Worm (Caenorhabditis elegans) whole organism, young adult: ENCODE data around the gene srh-246.

Experiments used
- F22D6.2 ChIP-seq: sonication (generic microtip); optimal IDR thresholded peaks from 2 replicates; lab custom pipeline; 2016; ENCODE audit warnings: mild to moderate bottlenecking, missing genetic modification characterization, missing compliant biosample characterization
- T26A5.8 ChIP-seq: sonication (generic microtip); optimal IDR thresholded peaks from 2 replicates; lab custom pipeline; 2016; ENCODE audit warnings: missing genetic modification characterization, missing compliant biosample characterization
- Y95B8A.8 ChIP-seq: fragments of 200-800 bp; sonication (Bioruptor generic); IDR thresholded peaks from 2 replicates; pipeline ENCODE4 v1.3.6; 2022; ENCODE audit warnings: missing genetic modification reagents, missing genetic modification characterization, missing compliant biosample characterization
- ZK185.1 ChIP-seq: sonication (generic microtip); optimal IDR thresholded peaks from 2 replicates; lab custom pipeline; 2016; ENCODE audit warnings: mild to moderate bottlenecking, missing genetic modification characterization, missing compliant biosample characterization; ENCODE audit not compliant: poor library complexity, severe bottlenecking
- atf-7 ChIP-seq: sonication (generic microtip); optimal IDR thresholded peaks from 2 replicates; lab custom pipeline; 2017; ENCODE audit warnings: mild to moderate bottlenecking, missing genetic modification characterization, missing compliant biosample characterization
- athp-1 ChIP-seq: sonication (generic microtip); optimal IDR thresholded peaks from 2 replicates; lab custom pipeline; 2017; ENCODE audit warnings: mild to moderate bottlenecking, missing genetic modification characterization, missing compliant biosample characterization
- attf-3 ChIP-seq: fragments of 200-800 bp; sonication (Bioruptor generic); conservative IDR thresholded peaks from 2 replicates; pipeline ENCODE4 v1.3.6; 2022; ENCODE audit warnings: missing genetic modification reagents, missing genetic modification characterization, missing compliant biosample characterization
- attf-5 ChIP-seq: fragments of 200-800 bp; sonication (Bioruptor generic); optimal IDR thresholded peaks from 2 replicates; lab custom pipeline; 2018; ENCODE audit warnings: mild to moderate bottlenecking, missing genetic modification characterization, missing compliant biosample characterization
- attf-6 ChIP-seq: fragments of 200-800 bp; sonication (Bioruptor generic); IDR thresholded peaks from 2 replicates; pipeline ENCODE4 v1.3.6; 2022; ENCODE audit warnings: missing genetic modification reagents, missing genetic modification characterization, missing compliant biosample characterization
- cebp-1 ChIP-seq, 2 experiments: fragments of 200-800 bp in 1 of 2; sonication (Bioruptor generic) in 1 of 2; sonication (generic microtip) in 1 of 2; IDR thresholded peaks in 1 of 2; optimal IDR thresholded peaks in 1 of 2; 2 replicates each; pipeline versions ENCODE4 v1.3.6 to Lab custom; 2017 to 2022; ENCODE audit warnings: missing compliant biosample characterization in 2 of 2, missing genetic modification characterization in 2 of 2, mild to moderate bottlenecking in 1 of 2, missing genetic modification reagents in 1 of 2, moderate library complexity in 1 of 2
- ceh-27 ChIP-seq: fragments of 200-800 bp; sonication (Bioruptor generic); optimal IDR thresholded peaks from 2 replicates; lab custom pipeline; 2018; ENCODE audit warnings: mild to moderate bottlenecking, missing genetic modification characterization, moderate library complexity, missing compliant biosample characterization
- ceh-79 ChIP-seq: sonication (generic microtip); optimal IDR thresholded peaks from 2 replicates; lab custom pipeline; 2017; ENCODE audit warnings: mild to moderate bottlenecking, missing genetic modification characterization, missing compliant biosample characterization
- dox-1 ChIP-seq: fragments of 200-800 bp; sonication (Bioruptor generic); IDR thresholded peaks from 2 replicates; pipeline ENCODE4 v1.3.6; 2022; ENCODE audit warnings: missing genetic modification reagents, missing genetic modification characterization, missing compliant biosample characterization
- dpff-1 ChIP-seq: sonication (generic microtip); optimal IDR thresholded peaks from 2 replicates; lab custom pipeline; 2017; ENCODE audit warnings: mild to moderate bottlenecking, missing genetic modification characterization, missing compliant biosample characterization
- gei-17 ChIP-seq: fragments of 200-800 bp; sonication (Bioruptor generic); optimal IDR thresholded peaks from 2 replicates; lab custom pipeline; 2018; ENCODE audit warnings: mild to moderate bottlenecking, missing genetic modification characterization, missing compliant biosample characterization
- hlh-12 ChIP-seq: sonication (generic microtip); optimal IDR thresholded peaks from 2 replicates; lab custom pipeline; 2016; ENCODE audit warnings: missing genetic modification characterization, missing compliant biosample characterization
- hlh-26 ChIP-seq: fragments of 200-800 bp; sonication (Bioruptor generic); conservative IDR thresholded peaks from 2 replicates; pipeline ENCODE4 v1.3.6; 2022; ENCODE audit warnings: missing genetic modification reagents, missing genetic modification characterization, missing compliant biosample characterization
- hrde-1 ChIP-seq: sonication (generic microtip); optimal IDR thresholded peaks from 2 replicates; lab custom pipeline; 2016; ENCODE audit warnings: missing genetic modification characterization, mild to moderate bottlenecking, missing compliant biosample characterization, moderate library complexity, missing genotype, missing genetic modification reagents, borderline replicate concordance
- hsf-1 ChIP-seq: fragments of 200-800 bp; sonication (Bioruptor generic); IDR thresholded peaks from 2 replicates; pipeline ENCODE4 v1.3.6; 2022; ENCODE audit warnings: missing genetic modification reagents, missing genetic modification characterization, missing compliant biosample characterization
- lag-1 ChIP-seq: fragments of 200-800 bp; sonication (Bioruptor generic); IDR thresholded peaks from 2 replicates; pipeline ENCODE4 v1.3.6; 2022; ENCODE audit warnings: missing genetic modification reagents, missing genetic modification characterization, missing compliant biosample characterization
- lin-40 ChIP-seq: sonication (generic microtip); optimal IDR thresholded peaks from 2 replicates; lab custom pipeline; 2016; ENCODE audit warnings: missing genetic modification characterization, mild to moderate bottlenecking, missing compliant biosample characterization, missing genotype, missing genetic modification reagents
- lir-1 ChIP-seq: fragments of 200-800 bp; sonication (Bioruptor generic); conservative IDR thresholded peaks from 2 replicates; pipeline ENCODE4 v1.3.6; 2022; ENCODE audit warnings: missing genetic modification reagents, missing genetic modification characterization, missing compliant biosample characterization
- lsl-1 ChIP-seq: fragments of 200-800 bp; sonication (Bioruptor generic); optimal IDR thresholded peaks from 2 replicates; lab custom pipeline; 2018; ENCODE audit warnings: mild to moderate bottlenecking, missing genetic modification characterization, moderate library complexity, missing compliant biosample characterization
- madf-6 ChIP-seq: fragments of 200-800 bp; sonication (Bioruptor generic); IDR thresholded peaks from 2 replicates; pipeline ENCODE4 v1.3.6; 2022; ENCODE audit warnings: missing genetic modification reagents, missing genetic modification characterization, missing compliant biosample characterization
- mel-28 ChIP-seq: sonication (generic microtip); optimal IDR thresholded peaks from 2 replicates; lab custom pipeline; 2016; ENCODE audit warnings: borderline replicate concordance, mild to moderate bottlenecking, missing genetic modification characterization, missing compliant biosample characterization
- nhr-179 ChIP-seq: sonication (generic microtip); optimal IDR thresholded peaks from 2 replicates; lab custom pipeline; 2016; ENCODE audit warnings: mild to moderate bottlenecking, missing genetic modification characterization, missing compliant biosample characterization
- nhr-80 ChIP-seq: sonication (generic microtip); optimal IDR thresholded peaks from 2 replicates; lab custom pipeline; 2016; ENCODE audit warnings: missing genetic modification characterization, missing compliant biosample characterization
- rcor-1 ChIP-seq: fragments of 200-800 bp; sonication (Bioruptor generic); IDR thresholded peaks from 2 replicates; pipeline ENCODE4 v1.3.6; 2022; ENCODE audit warnings: missing genetic modification reagents, missing genetic modification characterization, missing compliant biosample characterization
- sea-2 ChIP-seq: fragments of 200-800 bp; sonication (Bioruptor generic); IDR thresholded peaks from 2 replicates; pipeline ENCODE4 v1.3.6; 2022; ENCODE audit warnings: missing genetic modification characterization, missing compliant biosample characterization
- snpc-1.1 ChIP-seq: sonication (generic microtip); optimal IDR thresholded peaks from 2 replicates; lab custom pipeline; 2017; ENCODE audit warnings: missing genetic modification characterization, mild to moderate bottlenecking, missing compliant biosample characterization, antibody characterized with exemption, moderate library complexity, missing genotype, missing genetic modification reagents; ENCODE audit not compliant: insufficient read depth
- snpc-4 ChIP-seq, 5 experiments: fragments of 150-350 bp in 1 of 5; sonication (generic microtip) in 4 of 5; optimal IDR thresholded peaks; 2 replicates each; lab custom pipeline; 2014 to 2018; ENCODE audit warnings: missing genetic modification characterization in 5 of 5, missing biosample characterization in 3 of 5, antibody characterized with exemption in 2 of 5, mild to moderate bottlenecking in 2 of 5, missing compliant biosample characterization in 2 of 5, missing genotype in 2 of 5, moderate library complexity in 2 of 5, missing genetic modification reagents in 1 of 5
- somi-1 ChIP-seq: fragments of 200-800 bp; sonication (Bioruptor generic); optimal IDR thresholded peaks from 2 replicates; lab custom pipeline; 2018; ENCODE audit warnings: mild to moderate bottlenecking, missing genetic modification characterization, missing compliant biosample characterization
- tbp1 ChIP-seq: fragments of 200-800 bp; sonication (Bioruptor generic); optimal IDR thresholded peaks from 2 replicates; lab custom pipeline; 2018; ENCODE audit warnings: mild to moderate bottlenecking, missing genetic modification characterization, missing compliant biosample characterization
- tlf-1 ChIP-seq: fragments of 200-800 bp; sonication (Bioruptor generic); optimal IDR thresholded peaks from 2 replicates; lab custom pipeline; 2018; ENCODE audit warnings: mild to moderate bottlenecking, missing genetic modification characterization, missing compliant biosample characterization
- unc-62 ChIP-seq: fragments of 150-350 bp; optimal IDR thresholded peaks from 2 replicates; lab custom pipeline; 2014; ENCODE audit warnings: missing biosample characterization, missing genetic modification reagents, missing genetic modification characterization
- xnd-1 ChIP-seq: sonication (generic microtip); optimal IDR thresholded peaks from 2 replicates; lab custom pipeline; 2016; ENCODE audit warnings: missing genotype, missing genetic modification reagents, missing genetic modification characterization, missing compliant biosample characterization
- ztf-18 ChIP-seq: sonication (generic microtip); optimal IDR thresholded peaks from 2 replicates; lab custom pipeline; 2016; ENCODE audit warnings: missing genotype, mild to moderate bottlenecking, missing genetic modification characterization, missing compliant biosample characterization
- ztf-22 ChIP-seq: fragments of 200-800 bp; sonication (Bioruptor generic); optimal IDR thresholded peaks from 2 replicates; lab custom pipeline; 2018; ENCODE audit warnings: mild to moderate bottlenecking, missing genetic modification characterization, moderate library complexity, missing compliant biosample characterization

Gene srh-246

DNA sequence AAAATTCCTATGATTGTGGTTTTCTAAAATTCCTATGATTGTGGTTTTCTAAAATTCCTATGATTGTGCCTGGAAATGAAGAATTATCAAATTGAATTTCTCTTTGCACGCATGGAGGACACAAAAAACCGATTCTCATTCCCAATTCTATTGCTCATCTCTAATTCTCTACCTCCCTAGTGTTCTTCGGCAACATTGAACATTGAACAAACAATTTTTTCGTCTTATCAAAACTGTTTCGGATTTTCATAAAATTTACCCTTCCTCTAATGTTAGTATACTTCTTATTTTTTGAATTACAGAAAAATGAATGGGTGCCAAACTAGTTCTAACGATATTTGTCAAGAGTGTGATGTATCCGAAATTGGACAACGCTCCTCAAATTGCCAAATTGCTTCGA is 21.3 kb downstream of the srh-246 start, which contains the start of gene pals-31:
TSS of gene pals-31 (plus strand) at position 301 of the 400 bp plus-strand sequence.
- TF ChIP-seq ceh-79 (no peak), lsl-1 (GFP tag; lab: Kevin White, UChicago) (no peak), xnd-1 (tag; lab: Kevin White, UChicago) (no peak), gei-17 (GFP tag; lab: Kevin White, UChicago) (no peak), nhr-179 (tag; lab: Kevin White, UChicago) (no peak), unc-62 (GFP tag; lab: Kevin White, UChicago) (no peak), nhr-80 (no peak), hsf-1 (GFP tag; lab: Robert Waterston, UW) (no peak), T26A5.8 (no peak), athp-1 (tag; lab: Kevin White, UChicago) (no peak), lin-40 (tag; lab: Kevin White, UChicago) (no peak), tbp1 (GFP tag; lab: Kevin White, UChicago) (no peak)

ce11 chrV:635630-636029 is 21.9 kb downstream of the srh-246 start:
- TF ChIP-seq dpff-1 (tag; lab: Kevin White, UChicago) (no peak), nhr-80 (peak; percentile 88), ztf-22 (GFP tag; lab: Kevin White, UChicago) (no peak), attf-6 (no peak), athp-1 (tag; lab: Kevin White, UChicago) (no peak), attf-5 (GFP tag; lab: Kevin White, UChicago) (peak; percentile 71), ztf-18 (tag; lab: Kevin White, UChicago) (no peak), hlh-26 (GFP tag; lab: Robert Waterston, UW) (no peak), rcor-1 (GFP tag; lab: Robert Waterston, UW) (no peak), attf-3 (GFP tag; lab: Robert Waterston, UW) (no peak), hlh-12 (tag; lab: Kevin White, UChicago) (no peak), mel-28 (tag; lab: Kevin White, UChicago) (no peak), lag-1 (GFP tag; lab: Robert Waterston, UW) (no peak), lir-1 (GFP tag; lab: Robert Waterston, UW) (no peak), madf-6 (GFP tag; lab: Robert Waterston, UW) (no peak), snpc-4 (GFP tag; optimal IDR thresholded peaks at IDR 0.05; lab: Kevin White, UChicago) (no peak), snpc-4 (tag; optimal IDR thresholded peaks at IDR 0.05; lab: Kevin White, UChicago) (peak; percentile 66 to 91 (median 82)), sea-2 (GFP tag; lab: Robert Waterston, UW) (no peak), ceh-27 (peak; percentile 13), ZK185.1 (no peak), dox-1 (GFP tag; lab: Robert Waterston, UW) (peak; percentile 63), nhr-179 (tag; lab: Kevin White, UChicago) (no peak), cebp-1 (GFP tag; IDR thresholded peaks at IDR 0.05; lab: Robert Waterston, UW) (peak; percentile 36; the same call in 1 of the 2 replicates), cebp-1 (tag; optimal IDR thresholded peaks at IDR 0.05; lab: Kevin White, UChicago) (peak; percentile 45), atf-7 (tag; lab: Kevin White, UChicago) (no peak), somi-1 (GFP tag; lab: Kevin White, UChicago) (no peak), hrde-1 (no peak), snpc-1.1 (tag; lab: Kevin White, UChicago) (peak; percentile 18), xnd-1 (tag; lab: Kevin White, UChicago) (no peak), tlf-1 (no peak), F22D6.2 (no peak), Y95B8A.8 (GFP tag; lab: Robert Waterston, UW) (no peak)
